Fruit fly (Drosophila melanogaster): ENCODE data around the gene qless.

Gene qless

DNA sequence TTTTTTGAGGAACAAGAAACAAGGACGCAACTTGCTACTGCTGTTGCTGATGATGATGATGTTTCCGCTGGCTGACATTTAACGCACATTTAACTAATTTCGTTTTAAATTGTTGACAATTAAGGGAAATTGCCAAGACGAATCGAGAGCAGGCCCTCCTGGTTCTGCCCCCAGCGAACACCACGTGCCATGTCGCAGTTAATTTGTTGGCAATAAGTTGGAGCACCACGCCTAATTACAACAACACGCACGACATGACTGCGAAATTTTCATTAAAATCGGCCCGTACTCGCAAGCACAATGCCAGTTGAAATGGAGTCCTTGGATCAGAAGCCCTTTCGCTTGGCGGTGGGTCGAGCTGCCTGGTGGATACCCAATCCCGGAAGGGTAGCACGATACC is 13.0 kb upstream of the qless start, which contains the start of gene ppk24:
ppk24 (plus strand) TSS at position 301 of the 400 bp plus-strand sequence.
- TF ChIP-seq dsf (GFP tag; optimal IDR thresholded peaks at IDR 0.05; ENCODE audit: borderline replicate concordance) (no peak), Abd-B (GFP tag; optimal IDR thresholded peaks at IDR 0.05) (no peak), h (GFP tag; optimal IDR thresholded peaks at IDR 0.05) (no peak), ey (GFP tag; optimal IDR thresholded peaks at IDR 0.05) (no peak), Mio (GFP tag; optimal IDR thresholded peaks at IDR 0.05) (no peak), dmrt93B (GFP tag; optimal IDR thresholded peaks at IDR 0.05) (no peak), Myc (optimal IDR thresholded peaks at IDR 0.05) (no peak), dl (GFP tag; optimal IDR thresholded peaks at IDR 0.05; ENCODE audit: insufficient read depth in 1 of 2, partially characterized antibody in 2 of 2) (no peak), N (GFP tag; optimal IDR thresholded peaks at IDR 0.05) (no peak), woc (GFP tag; optimal IDR thresholded peaks at IDR 0.05) (no peak), Dif (GFP tag; optimal IDR thresholded peaks at IDR 0.05; ENCODE audit: partially characterized antibody) (no peak), psq (GFP tag; optimal IDR thresholded peaks at IDR 0.05) (no peak), foxo (GFP tag; optimal IDR thresholded peaks at IDR 0.05) (no peak), Sp1 (GFP tag; optimal IDR thresholded peaks at IDR 0.05) (no peak), OdsH (GFP tag; optimal IDR thresholded peaks at IDR 0.05) (no peak)

DNA sequence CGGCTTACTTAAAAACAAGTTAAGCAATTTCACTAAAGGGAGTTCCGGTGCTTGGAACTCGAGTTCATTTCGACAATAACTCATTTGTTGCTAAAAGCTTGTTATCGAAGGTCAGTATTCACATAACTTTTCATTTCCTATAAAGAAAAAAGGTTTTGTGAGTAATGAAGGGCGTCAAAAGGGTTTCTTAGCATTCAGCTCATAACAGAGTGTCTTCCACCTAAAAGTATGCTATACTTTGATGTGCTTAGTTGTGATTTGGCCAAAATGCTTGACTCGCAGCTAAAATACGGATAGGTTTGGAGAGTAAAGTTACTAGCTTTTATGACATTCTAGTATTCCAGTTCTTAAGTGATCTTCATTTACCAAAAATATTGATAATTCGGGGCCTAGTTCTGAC is 11.5 kb upstream of the qless start:
- TF ChIP-seq Myc (optimal IDR thresholded peaks at IDR 0.05) (peak; percentile 21), Dif (GFP tag; optimal IDR thresholded peaks at IDR 0.05; ENCODE audit: partially characterized antibody) (no peak), brk (GFP tag; optimal IDR thresholded peaks at IDR 0.05) (no peak)

DNA sequence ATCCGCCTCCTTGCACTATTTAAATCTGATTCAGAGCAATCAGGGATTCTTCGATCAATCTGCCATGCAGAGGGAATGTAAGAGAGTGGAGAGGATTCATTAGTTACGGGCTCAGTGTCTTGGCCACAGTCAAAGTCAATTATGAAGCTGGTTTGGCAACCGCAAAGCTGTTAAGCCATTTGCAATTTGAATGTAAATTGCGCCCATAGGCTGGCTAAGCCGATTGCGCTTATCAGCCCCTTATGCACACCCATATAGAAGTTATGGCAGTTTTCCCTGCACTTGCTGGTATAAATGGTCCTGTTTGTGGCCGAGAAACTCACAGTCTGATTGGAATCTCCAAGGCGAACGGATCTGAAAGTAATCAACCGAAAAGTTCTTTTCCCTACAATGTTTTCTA is 9.9 kb upstream of the qless start, which contains the start of gene CAH5:
CAH5 (plus strand) TSS at position 301 of the 400 bp plus-strand sequence.
- TF ChIP-seq lola (GFP tag; optimal IDR thresholded peaks at IDR 0.05), result no peak
- TF ChIP-seq Hnf4 (GFP tag; optimal IDR thresholded peaks at IDR 0.05), result no peak
- TF ChIP-seq pan (optimal IDR thresholded peaks at IDR 0.05), result no peak
- no peak for TF ChIP-seq dsf (GFP tag; optimal IDR thresholded peaks at IDR 0.05; ENCODE audit: borderline replicate concordance)
- no peak for TF ChIP-seq Jra (GFP tag; optimal IDR thresholded peaks at IDR 0.05)
- no peak for TF ChIP-seq Hr78 (GFP tag; optimal IDR thresholded peaks at IDR 0.05)
- TF ChIP-seq jim (GFP tag; optimal IDR thresholded peaks at IDR 0.05), result no peak
- no peak for TF ChIP-seq tai (GFP tag; optimal IDR thresholded peaks at IDR 0.05)
- no peak for TF ChIP-seq brk (GFP tag; optimal IDR thresholded peaks at IDR 0.05)
- TF ChIP-seq OdsH (GFP tag; optimal IDR thresholded peaks at IDR 0.05), result no peak
- no peak for TF ChIP-seq Myc (optimal IDR thresholded peaks at IDR 0.05)
- TF ChIP-seq HLH106 (tag; optimal IDR thresholded peaks at IDR 0.05), result no peak
- no peak for TF ChIP-seq woc (GFP tag; optimal IDR thresholded peaks at IDR 0.05)
- TF ChIP-seq br (GFP tag; optimal IDR thresholded peaks at IDR 0.05), result no peak
- no peak for TF ChIP-seq ey (GFP tag; optimal IDR thresholded peaks at IDR 0.05)
- no peak for TF ChIP-seq GATAd (GFP tag; optimal IDR thresholded peaks at IDR 0.05)
- TF ChIP-seq Abd-B (GFP tag; optimal IDR thresholded peaks at IDR 0.05), result no peak
- TF ChIP-seq Rel (GFP tag; optimal IDR thresholded peaks at IDR 0.05), result no peak
- TF ChIP-seq Rel (tag; optimal IDR thresholded peaks at IDR 0.05), result no peak
- no peak for TF ChIP-seq dmrt93B (GFP tag; optimal IDR thresholded peaks at IDR 0.05)

DNA sequence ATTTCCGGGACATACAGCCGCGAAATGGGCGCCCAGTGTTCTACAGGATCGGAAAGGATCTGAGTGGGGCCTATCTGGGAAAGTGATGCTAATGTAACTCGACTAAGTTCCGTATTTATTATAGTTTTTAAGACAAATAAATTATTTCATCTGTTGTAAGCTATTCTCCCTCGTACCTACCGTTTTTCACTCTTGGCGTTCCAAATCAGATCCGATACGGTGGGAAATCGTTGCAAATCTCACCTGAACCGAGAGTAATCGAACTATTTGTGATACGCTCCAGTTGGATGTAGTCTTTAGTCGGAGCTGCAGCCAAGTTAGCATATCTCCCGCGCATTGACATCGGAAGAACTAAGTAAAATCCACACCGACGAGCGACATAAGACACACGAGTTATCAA is 7.5 kb upstream of the qless start, which contains the start of gene CAH16:
CAH16 (plus strand) TSS at position 301 of the 400 bp plus-strand sequence.
- TF ChIP-seq rgr (GFP tag; optimal IDR thresholded peaks at IDR 0.05) (no peak), OdsH (GFP tag; optimal IDR thresholded peaks at IDR 0.05) (no peak)

DNA sequence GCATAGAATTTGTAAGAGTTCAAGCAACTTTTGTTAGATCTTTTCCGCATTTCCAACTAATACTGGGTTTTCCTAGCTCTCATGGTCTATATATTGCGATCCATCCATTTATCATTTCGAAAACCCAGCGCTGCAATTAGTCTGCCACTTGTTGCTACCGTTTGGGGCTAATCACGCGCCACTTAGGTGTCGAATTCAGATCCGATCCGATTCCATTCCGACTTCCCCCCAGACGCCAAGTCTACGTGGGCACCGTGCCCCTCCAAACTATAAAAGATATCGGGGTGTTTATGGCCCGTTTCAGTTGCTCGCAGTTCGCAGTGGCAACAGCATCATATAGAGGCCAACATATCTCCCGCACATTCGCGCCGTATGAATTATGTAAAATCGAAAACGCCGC is 4.9 kb upstream of the qless start, which contains the start of gene CAH6:
CAH6 (plus strand) TSS at position 301 of the 400 bp plus-strand sequence.
- no peak for TF ChIP-seq Hr83 (GFP tag; optimal IDR thresholded peaks at IDR 0.05; ENCODE audit: poor library complexity, severe bottlenecking)
- no peak for TF ChIP-seq Myc (optimal IDR thresholded peaks at IDR 0.05)
- TF ChIP-seq OdsH (GFP tag; optimal IDR thresholded peaks at IDR 0.05), result no peak
- no peak for TF ChIP-seq dsf (GFP tag; optimal IDR thresholded peaks at IDR 0.05; ENCODE audit: borderline replicate concordance)
- TF ChIP-seq pan (optimal IDR thresholded peaks at IDR 0.05), result no peak

DNA sequence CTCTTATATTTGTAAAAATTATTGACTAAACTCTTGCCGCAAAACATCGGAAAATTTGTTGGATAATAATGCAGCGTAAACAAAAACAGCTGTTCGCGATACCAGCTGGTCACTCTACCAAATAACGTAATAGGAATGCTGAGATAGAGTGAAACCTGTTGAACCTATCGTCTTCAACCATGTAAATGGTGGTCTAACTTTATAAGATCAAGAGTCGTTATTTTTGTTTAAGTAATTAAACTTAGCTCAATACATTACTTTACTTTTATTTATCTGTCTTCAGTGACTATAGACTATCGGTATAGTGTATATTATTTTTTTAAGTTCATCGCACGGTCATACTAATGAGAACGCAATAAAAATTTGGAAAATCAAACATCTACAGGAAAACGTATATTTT is 2.4 kb upstream of the qless start, which contains the start of the genes CG1750 and spn-F:
CG1750 (minus strand) TSS at position 93 of the 400 bp plus-strand sequence.
spn-F (plus strand) TSS at position 320 of the 400 bp plus-strand sequence.
- TF ChIP-seq Hnf4 (GFP tag; optimal IDR thresholded peaks at IDR 0.05) (no peak), woc (GFP tag; optimal IDR thresholded peaks at IDR 0.05) (peak; percentile 57), Hr78 (GFP tag; optimal IDR thresholded peaks at IDR 0.05) (no peak)
